Worm (Caenorhabditis elegans): Measurements from ENCODE around the gene C12D8.21.

DNA sequence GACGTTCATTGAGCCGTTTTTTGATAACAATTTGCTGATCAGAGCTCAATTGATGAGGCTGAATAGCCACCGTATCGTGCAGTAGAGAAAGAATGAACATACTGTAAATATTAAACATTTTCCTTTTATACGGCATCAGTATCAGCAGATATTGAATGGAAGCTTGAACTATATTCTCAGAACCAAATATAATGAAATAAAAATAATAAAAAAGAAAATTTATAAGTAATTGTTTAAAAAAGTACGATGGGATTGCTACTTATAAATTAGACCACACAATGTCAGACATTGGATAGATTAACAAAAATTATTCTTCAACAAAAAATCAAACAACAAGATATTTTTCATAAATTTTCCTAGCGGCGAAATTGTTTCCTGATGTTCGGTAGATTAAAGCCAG lies 34.5 kb downstream of the C12D8.21 start, which contains the start of gene rpc-25:
- no peak for TF ChIP-seq elt-1 (tag; optimal IDR thresholded peaks at IDR 0.05)
- TF ChIP-seq R02D3.7 (tag; optimal IDR thresholded peaks at IDR 0.05): no peak
- TF ChIP-seq nhr-237 (tag; optimal IDR thresholded peaks at IDR 0.05): no peak
- TF ChIP-seq pha-4 (tag; optimal IDR thresholded peaks at IDR 0.05): no peak
- TF ChIP-seq skn-1 (tag; optimal IDR thresholded peaks at IDR 0.05): no peak
- TF ChIP-seq nhr-11 (tag; optimal IDR thresholded peaks at IDR 0.05): no peak
- no peak for TF ChIP-seq elt-3 (tag; optimal IDR thresholded peaks at IDR 0.05)
- TF ChIP-seq ama-1 (optimal IDR thresholded peaks at IDR 0.05): no peak
- TF ChIP-seq ceh-9 (tag; optimal IDR thresholded peaks at IDR 0.05): no peak
- no peak for TF ChIP-seq nhr-25 (tag; optimal IDR thresholded peaks at IDR 0.05)
- no peak for TF ChIP-seq mdl-1 (tag; optimal IDR thresholded peaks at IDR 0.05)
- TF ChIP-seq aly-2 (tag; optimal IDR thresholded peaks at IDR 0.05): no peak
- TF ChIP-seq snpc-4 (tag; optimal IDR thresholded peaks at IDR 0.05): no peak

All from whole organism, L3 larva.